Worm (Caenorhabditis elegans): ENCODE results near the gene ima-3.
A peak's percentile ranks its signal among the peaks of the same experiment; 100 is the strongest.

ima-3 gene

ce11 chrIV:7512617-7513233, 48.7 kb downstream of the ima-3 start, which contains the start of the genes plc-4 and R05G6.4:
Gene plc-4, minus strand, starts transcription at chrIV:7512667.
Gene R05G6.4, plus strand, starts transcription at chrIV:7513233.
- TF ChIP-seq blmp-1 (tag; optimal IDR thresholded peaks at IDR 0.05; ENCODE audit: insufficient read depth): no peak
- peak; percentile 81 for TF ChIP-seq R02D3.7 (tag; optimal IDR thresholded peaks at IDR 0.05)
- TF ChIP-seq mdl-1 (tag; optimal IDR thresholded peaks at IDR 0.05): no peak
- peak; percentile 61 for TF ChIP-seq C34F6.9 (tag; optimal IDR thresholded peaks at IDR 0.05)
- TF ChIP-seq mab-5 (tag; optimal IDR thresholded peaks at IDR 0.05): no peak
- no peak for TF ChIP-seq elt-1 (tag; optimal IDR thresholded peaks at IDR 0.05)
- TF ChIP-seq ceh-16 (tag; optimal IDR thresholded peaks at IDR 0.05): no peak
- TF ChIP-seq unc-55 (GFP tag; optimal IDR thresholded peaks at IDR 0.05): peak; percentile 49
- TF ChIP-seq nhr-23 (tag; optimal IDR thresholded peaks at IDR 0.05): no peak
- no peak for TF ChIP-seq nhr-237 (tag; optimal IDR thresholded peaks at IDR 0.05)
- peak; percentile 11 for TF ChIP-seq F13H6.1 (tag; optimal IDR thresholded peaks at IDR 0.05)
- no peak for TF ChIP-seq Y55F3AM.14 (GFP tag; optimal IDR thresholded peaks at IDR 0.05)
- no peak for TF ChIP-seq unc-39 (tag; optimal IDR thresholded peaks at IDR 0.05)
- peak in 1 of 2 experiments; percentile 55 for TF ChIP-seq lsy-2 (tag; optimal IDR thresholded peaks at IDR 0.05)
- TF ChIP-seq ztf-11 (tag; optimal IDR thresholded peaks at IDR 0.05): no peak
- no peak for TF ChIP-seq alr-1 (tag; optimal IDR thresholded peaks at IDR 0.05)
- peak; percentile 65 for TF ChIP-seq nhr-129 (tag; optimal IDR thresholded peaks at IDR 0.05)
- TF ChIP-seq nhr-25 (tag; optimal IDR thresholded peaks at IDR 0.05): peak; percentile 18
- TF ChIP-seq elt-3 (tag; optimal IDR thresholded peaks at IDR 0.05): no peak
- TF ChIP-seq gmeb-1 (tag; optimal IDR thresholded peaks at IDR 0.05): peak; percentile 40
- TF ChIP-seq crh-2 (tag; optimal IDR thresholded peaks at IDR 0.05): peak; percentile 39
- TF ChIP-seq lin-11 (tag; optimal IDR thresholded peaks at IDR 0.05): no peak

- TF ChIP-seq mbf-1 (tag; optimal IDR thresholded peaks at IDR 0.05) (no peak), unc-55 (GFP tag; optimal IDR thresholded peaks at IDR 0.05) (no peak), gmeb-1 (tag; optimal IDR thresholded peaks at IDR 0.05) (no peak), unc-62 (GFP tag; optimal IDR thresholded peaks at IDR 0.05) (no peak), nhr-10 (tag; optimal IDR thresholded peaks at IDR 0.05) (no peak), ZK546.5 (tag; optimal IDR thresholded peaks at IDR 0.05) (no peak), nhr-21 (tag; optimal IDR thresholded peaks at IDR 0.05) (no peak), ceh-16 (tag; optimal IDR thresholded peaks at IDR 0.05) (no peak), aly-2 (tag; optimal IDR thresholded peaks at IDR 0.05) (no peak), zag-1 (tag; optimal IDR thresholded peaks at IDR 0.05) (no peak), lin-39 (tag; optimal IDR thresholded peaks at IDR 0.05) (no peak), lin-11 (tag; optimal IDR thresholded peaks at IDR 0.05) (no peak), nhr-23 (tag; optimal IDR thresholded peaks at IDR 0.05) (no peak), ceh-82 (tag; optimal IDR thresholded peaks at IDR 0.05) (no peak), ztf-4 (tag; optimal IDR thresholded peaks at IDR 0.05) (no peak), egl-27 (tag; optimal IDR thresholded peaks at IDR 0.05) (no peak), blmp-1 (tag; optimal IDR thresholded peaks at IDR 0.05; ENCODE audit: insufficient read depth) (no peak), skn-1 (tag; optimal IDR thresholded peaks at IDR 0.05) (no peak), C34F6.9 (tag; optimal IDR thresholded peaks at IDR 0.05) (no peak), alr-1 (tag; optimal IDR thresholded peaks at IDR 0.05) (no peak)
Measured at ce11 chrIV:7510829-7511228, 50.6 kb downstream of the ima-3 start.

DNA sequence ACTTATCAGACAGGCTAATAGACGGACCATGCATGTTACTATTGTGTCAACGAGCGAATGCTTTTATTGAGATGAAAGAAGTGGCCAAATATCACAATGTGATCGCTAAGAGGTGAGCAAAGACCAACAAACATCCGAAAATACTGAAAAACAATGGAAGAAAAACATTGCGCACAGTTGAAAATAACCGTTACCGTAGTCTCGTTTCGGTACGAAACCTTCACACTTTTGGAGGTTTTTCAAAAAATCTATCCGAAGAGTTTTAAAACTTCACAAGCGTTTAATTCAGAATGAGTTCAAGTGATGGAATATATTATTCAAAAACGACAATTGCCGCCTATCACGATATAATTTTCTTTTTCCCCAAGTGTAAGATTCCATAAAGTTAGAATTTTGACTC, 52.6 kb downstream of the ima-3 start:
- TF ChIP-seq lsy-2 (tag; optimal IDR thresholded peaks at IDR 0.05) (peak in 1 of 2 experiments; percentile 87), gmeb-1 (tag; optimal IDR thresholded peaks at IDR 0.05) (no peak)

All from whole organism, L2 larva.